Worm (Caenorhabditis elegans) whole organism, early embryonic: ENCODE measurements around the gene dyf-13.

ENCODE experiments used
- F13C5.2 ChIP-seq: sonication (generic microtip); optimal IDR thresholded peaks from 2 replicates; lab custom pipeline; 2017; ENCODE audit warnings: mild to moderate bottlenecking, missing genetic modification characterization, inconsistent platforms, missing compliant biosample characterization
- flt-1 ChIP-seq: fragments of 200-800 bp; sonication (Bioruptor generic); IDR thresholded peaks from 2 replicates; pipeline ENCODE4 v1.3.6; 2022; ENCODE audit warnings: missing genetic modification characterization, missing compliant biosample characterization
- tra-4 ChIP-seq: sonication (generic microtip); optimal IDR thresholded peaks from 2 replicates; lab custom pipeline; 2017; ENCODE audit warnings: missing genetic modification characterization, missing compliant biosample characterization

DNA sequence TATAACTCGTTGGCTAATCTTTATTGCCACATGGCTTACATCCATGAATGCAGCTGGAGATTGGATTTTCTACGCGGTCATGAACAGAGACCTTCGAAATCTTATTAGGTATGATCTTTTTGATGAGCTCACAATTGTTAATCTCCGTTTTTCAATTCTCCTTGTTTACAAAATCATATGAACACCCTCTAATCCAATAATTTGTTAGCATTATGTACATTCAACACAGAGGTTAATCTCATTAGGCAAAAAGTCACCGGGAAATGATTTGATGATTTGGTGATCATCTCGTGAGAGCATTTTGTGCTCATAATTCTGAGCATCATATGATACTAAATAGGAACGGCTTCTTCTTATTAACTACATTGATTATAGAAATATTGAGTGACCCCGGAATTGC lies 24.9 kb downstream of the dyf-13 start:
- TF ChIP-seq F13C5.2 (tag; lab: Kevin White, UChicago), result no peak
- no peak for TF ChIP-seq tra-4 (tag; lab: Kevin White, UChicago)
- TF ChIP-seq flt-1, result no peak
